Worm (Caenorhabditis elegans): Measurements from ENCODE around the gene F38B2.6.

Gene F38B2.6

DNA sequence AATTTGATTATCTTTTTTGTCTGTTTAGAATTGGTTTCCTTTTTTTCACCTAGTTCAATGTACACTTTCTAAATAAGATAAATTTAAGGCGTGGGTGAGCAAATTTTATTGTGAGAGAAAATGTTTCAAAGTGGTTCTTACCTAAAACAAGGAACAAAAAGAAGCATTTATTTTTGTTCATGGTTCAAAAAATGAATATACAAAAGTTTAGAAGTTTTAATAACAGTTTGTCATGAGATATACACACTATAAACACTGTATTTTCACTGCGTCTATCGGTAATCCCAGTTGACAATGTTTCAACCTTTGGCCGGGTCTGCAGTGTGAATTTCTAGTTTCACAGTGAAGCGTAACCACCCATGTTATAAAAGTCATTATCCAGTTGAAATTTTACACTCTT lies 34.3 kb upstream of the F38B2.6 start, which contains the start of gene F08G12.11:
F08G12.11 (minus strand) TSS at position 181 of the 400 bp plus-strand sequence.
- TF ChIP-seq F13C5.2 (tag; optimal IDR thresholded peaks at IDR 0.05), result no peak
- no peak for TF ChIP-seq ceh-36 (tag; optimal IDR thresholded peaks at IDR 0.05)

DNA sequence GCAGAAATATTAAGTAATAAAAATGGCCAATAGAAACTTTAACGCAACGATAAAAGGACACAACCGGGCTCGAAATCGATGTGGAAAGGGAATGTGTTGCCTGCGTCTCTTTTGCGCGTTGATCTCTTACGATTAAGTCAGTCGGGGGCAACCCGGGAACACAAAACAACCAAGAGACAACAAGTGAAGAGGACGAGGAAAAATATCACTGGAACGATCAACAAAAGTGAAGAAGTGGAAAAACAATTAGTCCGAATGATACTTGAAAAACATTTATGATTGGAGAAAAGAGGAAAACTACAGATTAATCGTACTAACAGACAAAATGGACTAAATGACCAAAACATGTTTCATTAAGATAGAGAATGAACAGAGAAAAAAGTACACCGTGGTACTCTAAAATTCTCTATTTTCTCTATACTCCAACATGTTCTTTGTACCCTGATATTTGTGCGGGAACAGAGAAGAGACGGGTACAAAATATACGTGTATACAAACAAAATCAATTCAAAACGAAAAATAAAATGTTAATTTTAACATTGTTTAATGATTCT lies 29.3 kb upstream of the F38B2.6 start, which contains the start of gene F08G12.5:
F08G12.5 (minus strand) TSS at position 1 of the 554 bp plus-strand sequence.
- TF ChIP-seq ceh-36 (tag; optimal IDR thresholded peaks at IDR 0.05) (no peak), pes-1 (GFP tag; IDR thresholded peaks at IDR 0.05) (no peak)

DNA sequence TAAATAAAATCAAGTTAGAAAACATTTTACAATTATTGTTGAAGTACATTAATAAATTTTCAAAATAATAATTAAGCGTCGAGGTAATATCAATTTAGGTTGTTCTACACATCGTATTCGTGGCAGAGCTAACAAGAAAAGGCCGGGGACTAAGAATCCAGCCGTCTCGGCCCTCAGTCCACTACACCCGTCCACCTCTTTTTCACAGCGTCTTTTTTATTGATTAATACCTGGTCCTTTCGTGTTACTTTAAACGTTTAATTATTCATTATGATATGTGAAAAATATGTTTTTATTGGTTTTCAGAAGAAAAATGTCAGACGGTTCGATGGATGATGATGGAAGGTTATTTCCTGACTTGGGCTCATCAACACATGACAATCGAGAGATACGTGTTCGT lies 26.0 kb upstream of the F38B2.6 start, which contains the start of gene vhl-1:
vhl-1 (plus strand) TSS at position 301 of the 400 bp plus-strand sequence.
- no peak for TF ChIP-seq hmbx-1 (tag; optimal IDR thresholded peaks at IDR 0.05)
- TF ChIP-seq pes-1 (GFP tag; IDR thresholded peaks at IDR 0.05), result no peak
- no peak for TF ChIP-seq scrt-1 (GFP tag; IDR thresholded peaks at IDR 0.05)
- no peak for TF ChIP-seq aly-1 (tag; optimal IDR thresholded peaks at IDR 0.05)
- no peak for TF ChIP-seq F13C5.2 (tag; optimal IDR thresholded peaks at IDR 0.05)

DNA sequence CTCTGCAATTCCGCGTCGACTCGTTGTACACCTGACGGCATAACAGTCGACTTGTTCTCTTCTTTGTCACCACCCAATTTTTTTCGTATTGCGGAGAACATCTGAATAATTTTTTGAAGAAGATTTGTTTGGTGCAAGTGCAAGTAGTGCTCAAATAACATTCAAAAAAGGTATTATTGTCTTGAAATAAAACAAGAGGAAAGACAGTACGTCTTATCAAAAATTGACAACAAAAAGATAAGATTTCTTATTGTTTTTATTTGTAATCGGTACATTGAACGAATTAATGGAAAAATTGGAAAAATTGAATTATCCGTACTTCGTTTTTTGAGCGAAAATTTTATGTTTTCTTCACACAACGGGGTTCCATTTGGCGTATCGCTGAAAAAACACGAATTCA lies 24.7 kb upstream of the F38B2.6 start, which contains the start of gene F08G12.1:
F08G12.1 (minus strand) TSS at position 101 of the 400 bp plus-strand sequence.
- TF ChIP-seq hnd-1 (tag; optimal IDR thresholded peaks at IDR 0.05) (no peak), hmg-4 (GFP tag; optimal IDR thresholded peaks at IDR 0.05) (no peak), ets-7 (tag; optimal IDR thresholded peaks at IDR 0.05) (no peak), tra-4 (tag; optimal IDR thresholded peaks at IDR 0.05) (no peak), B0310.2 (tag; optimal IDR thresholded peaks at IDR 0.05) (no peak), ceh-36 (tag; optimal IDR thresholded peaks at IDR 0.05) (no peak), F13C5.2 (tag; optimal IDR thresholded peaks at IDR 0.05) (no peak), ama-1 (optimal IDR thresholded peaks at IDR 0.05) (no peak)

DNA sequence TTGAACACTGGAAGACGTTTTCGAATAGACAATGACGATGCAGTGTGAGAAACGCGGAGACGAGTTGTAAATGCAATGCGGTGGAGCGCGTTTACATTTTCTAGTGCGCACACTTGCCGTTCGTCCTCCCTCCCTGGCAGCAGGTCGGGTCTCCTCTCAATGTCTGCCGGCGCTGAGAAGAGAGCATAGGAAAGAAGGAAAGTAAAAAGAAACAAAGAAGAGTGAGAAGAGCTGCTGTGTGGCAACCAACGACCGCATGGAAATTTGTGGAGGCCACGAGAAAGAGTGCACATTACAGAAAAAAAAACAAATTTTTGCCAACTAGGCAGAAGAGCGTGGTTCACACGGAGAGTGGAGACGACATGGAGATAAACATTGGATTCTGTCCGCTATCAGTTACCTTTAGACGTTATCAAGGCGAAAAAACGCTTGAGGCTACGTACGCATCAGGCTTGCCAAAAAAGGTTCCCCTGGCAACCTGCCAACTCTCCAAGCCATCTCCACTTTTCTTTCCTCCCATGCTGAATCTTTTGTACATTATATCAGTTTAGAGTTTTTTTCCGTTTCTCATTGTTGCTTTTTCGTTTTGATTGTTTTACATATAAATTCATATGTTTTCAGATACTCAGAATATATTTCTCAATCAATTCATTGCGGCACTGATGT lies 18.7 kb upstream of the F38B2.6 start, which contains the start of the genes snrp-40.1 and F08G12.3:
snrp-40.1 (minus strand) TSS at position 143 of the 666 bp plus-strand sequence.
F08G12.3 (plus strand) TSS at position 616 of the 666 bp plus-strand sequence.
- TF ChIP-seq aly-1 (tag; optimal IDR thresholded peaks at IDR 0.05) (no peak), hnd-1 (tag; optimal IDR thresholded peaks at IDR 0.05) (no peak), tbx-37 (GFP tag; conservative IDR thresholded peaks at IDR 0.05) (no peak), sea-1 (GFP tag; conservative IDR thresholded peaks at IDR 0.05) (no peak), tbx-11 (GFP tag; IDR thresholded peaks at IDR 0.05) (no peak), ama-1 (optimal IDR thresholded peaks at IDR 0.05) (no peak), F13C5.2 (tag; optimal IDR thresholded peaks at IDR 0.05) (peak; percentile 47), hmg-4 (GFP tag; optimal IDR thresholded peaks at IDR 0.05) (peak; percentile 82), tra-4 (tag; optimal IDR thresholded peaks at IDR 0.05) (no peak), scrt-1 (GFP tag; IDR thresholded peaks at IDR 0.05) (no peak; the same call in 1 of the 2 replicates), ets-7 (tag; optimal IDR thresholded peaks at IDR 0.05) (peak; percentile 13), ceh-36 (tag; optimal IDR thresholded peaks at IDR 0.05) (no peak), flt-1 (GFP tag; IDR thresholded peaks at IDR 0.05) (no peak), B0310.2 (tag; optimal IDR thresholded peaks at IDR 0.05) (no peak), pes-1 (GFP tag; IDR thresholded peaks at IDR 0.05) (no peak), hmbx-1 (tag; optimal IDR thresholded peaks at IDR 0.05) (no peak), ceh-13 (GFP tag; optimal IDR thresholded peaks at IDR 0.05) (no peak)

DNA sequence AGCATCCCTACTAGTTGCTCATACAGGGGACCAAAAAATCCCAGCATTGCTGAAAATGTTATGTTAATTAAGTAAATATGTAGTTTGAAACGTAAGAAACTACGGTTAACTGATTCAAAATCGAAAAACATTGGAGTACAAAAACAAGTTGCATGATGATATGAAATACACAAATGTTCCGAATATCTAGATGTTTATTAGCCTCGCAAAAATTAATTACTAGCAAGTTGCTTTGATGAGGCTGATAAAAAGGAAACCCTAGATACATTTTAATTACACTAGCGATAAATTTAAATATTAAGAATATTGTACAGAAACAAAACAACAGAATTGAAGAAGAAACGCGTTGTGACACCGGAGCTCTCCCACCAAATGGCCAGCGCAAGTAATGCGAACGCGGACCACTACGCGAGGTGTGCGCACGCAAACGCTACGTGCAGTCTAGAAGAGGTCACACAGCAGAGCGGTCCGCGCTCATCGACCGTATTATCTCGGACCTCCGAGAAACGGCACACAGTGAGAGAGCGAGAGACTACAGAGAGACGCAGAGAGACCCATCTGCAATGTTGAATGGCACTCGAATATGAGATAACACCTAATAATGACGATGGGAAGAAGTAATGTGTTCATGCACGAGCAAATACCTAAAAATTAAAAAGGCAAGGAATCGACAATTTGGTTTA lies 15.8 kb upstream of the F38B2.6 start, which contains the start of gene inx-2:
inx-2 (minus strand) TSS at position 51 of the 683 bp plus-strand sequence.
- TF ChIP-seq tbx-37 (GFP tag; conservative IDR thresholded peaks at IDR 0.05) (no peak), tra-4 (tag; optimal IDR thresholded peaks at IDR 0.05) (no peak), ceh-36 (tag; optimal IDR thresholded peaks at IDR 0.05) (no peak), ama-1 (optimal IDR thresholded peaks at IDR 0.05) (no peak), F13C5.2 (tag; optimal IDR thresholded peaks at IDR 0.05) (no peak), hmg-4 (GFP tag; optimal IDR thresholded peaks at IDR 0.05) (peak; percentile 61), scrt-1 (GFP tag; IDR thresholded peaks at IDR 0.05) (no peak)

DNA sequence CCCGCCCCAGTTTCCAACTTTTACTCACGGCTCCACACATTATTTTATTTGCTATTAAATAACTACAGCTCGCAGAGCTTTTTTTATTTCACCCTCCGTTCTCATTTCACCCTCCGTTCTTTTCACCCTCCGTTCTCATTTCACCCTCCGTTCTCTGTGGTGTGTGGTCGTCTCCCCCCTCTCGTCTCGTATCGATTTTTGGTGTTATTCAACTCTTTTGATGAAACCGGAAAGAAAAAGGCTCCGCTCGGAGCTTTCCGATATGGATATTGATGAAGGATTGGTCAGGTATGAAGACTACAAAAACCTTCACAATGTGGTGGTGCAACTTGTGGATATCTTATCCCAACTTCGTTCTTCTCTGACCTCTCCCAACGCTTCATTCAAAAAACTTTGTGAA lies 9.5 kb upstream of the F38B2.6 start:
- TF ChIP-seq tra-4 (tag; optimal IDR thresholded peaks at IDR 0.05) (no peak), hmg-4 (GFP tag; optimal IDR thresholded peaks at IDR 0.05) (no peak), hmbx-1 (tag; optimal IDR thresholded peaks at IDR 0.05) (no peak), B0310.2 (tag; optimal IDR thresholded peaks at IDR 0.05) (no peak), ceh-13 (GFP tag; optimal IDR thresholded peaks at IDR 0.05) (no peak), aly-1 (tag; optimal IDR thresholded peaks at IDR 0.05) (no peak), hnd-1 (tag; optimal IDR thresholded peaks at IDR 0.05) (no peak), sea-1 (GFP tag; conservative IDR thresholded peaks at IDR 0.05) (no peak), ets-7 (tag; optimal IDR thresholded peaks at IDR 0.05) (no peak), F13C5.2 (tag; optimal IDR thresholded peaks at IDR 0.05) (no peak), ceh-36 (tag; optimal IDR thresholded peaks at IDR 0.05) (no peak), scrt-1 (GFP tag; IDR thresholded peaks at IDR 0.05) (no peak), ama-1 (optimal IDR thresholded peaks at IDR 0.05) (no peak)

DNA sequence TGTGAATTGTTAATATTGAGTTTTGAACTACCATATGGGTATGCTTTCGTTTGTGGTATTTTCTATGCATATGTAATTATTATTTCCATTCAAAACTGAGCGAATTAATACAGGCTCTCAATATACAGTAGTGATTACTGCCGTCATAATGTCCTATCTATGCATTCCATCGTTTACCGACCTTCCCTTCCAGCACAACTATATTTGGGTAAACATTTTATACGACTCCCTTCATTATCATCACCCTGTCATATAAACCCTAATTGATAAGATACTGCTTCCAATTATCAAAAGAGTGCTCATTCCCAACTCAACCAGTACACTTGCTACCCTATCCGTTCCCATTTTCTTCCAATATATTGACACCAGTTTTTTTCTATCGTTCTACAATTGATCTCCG lies 8.9 kb upstream of the F38B2.6 start:
- TF ChIP-seq ceh-36 (tag; optimal IDR thresholded peaks at IDR 0.05) (no peak), pes-1 (GFP tag; IDR thresholded peaks at IDR 0.05) (no peak), B0310.2 (tag; optimal IDR thresholded peaks at IDR 0.05) (no peak), hmg-4 (GFP tag; optimal IDR thresholded peaks at IDR 0.05) (no peak), hmbx-1 (tag; optimal IDR thresholded peaks at IDR 0.05) (no peak), flt-1 (GFP tag; IDR thresholded peaks at IDR 0.05) (no peak), ama-1 (optimal IDR thresholded peaks at IDR 0.05) (no peak), tbx-11 (GFP tag; IDR thresholded peaks at IDR 0.05) (no peak), sea-1 (GFP tag; conservative IDR thresholded peaks at IDR 0.05) (no peak), ceh-13 (GFP tag; optimal IDR thresholded peaks at IDR 0.05) (no peak), tbx-37 (GFP tag; conservative IDR thresholded peaks at IDR 0.05) (no peak), hnd-1 (tag; optimal IDR thresholded peaks at IDR 0.05) (no peak), F13C5.2 (tag; optimal IDR thresholded peaks at IDR 0.05) (no peak)
